Worm (Caenorhabditis elegans) whole organism, late embryonic: ENCODE results near the gene hpo-19.

Source experiments
- ceh-34 ChIP-seq: sonication (generic microtip); optimal IDR thresholded peaks from 2 replicates; lab custom pipeline; 2016; ENCODE audit warnings: mild to moderate bottlenecking, missing genetic modification characterization, missing compliant biosample characterization
- ceh-48 ChIP-seq: sonication (generic microtip); optimal IDR thresholded peaks from 2 replicates; lab custom pipeline; 2016; ENCODE audit warnings: missing genetic modification characterization, inconsistent platforms, missing compliant biosample characterization
- fkh-6 ChIP-seq: sonication (generic microtip); optimal IDR thresholded peaks from 2 replicates; lab custom pipeline; 2016; ENCODE audit warnings: missing genetic modification characterization, missing compliant biosample characterization
- hlh-30 ChIP-seq: sonication (generic microtip); optimal IDR thresholded peaks from 2 replicates; lab custom pipeline; 2017; ENCODE audit warnings: antibody characterized with exemption, missing genetic modification characterization, missing compliant biosample characterization; ENCODE audit not compliant: insufficient read depth
- nhr-11 ChIP-seq: fragments of 150-350 bp; optimal IDR thresholded peaks from 2 replicates; lab custom pipeline; 2014; ENCODE audit warnings: missing biosample characterization, missing genetic modification characterization
- pax-1 ChIP-seq: fragments of 150-350 bp; optimal IDR thresholded peaks from 2 replicates; lab custom pipeline; 2014; ENCODE audit warnings: missing biosample characterization, missing genetic modification characterization

ce11 chrV:6426843-6427242 lies 9.6 kb upstream of the hpo-19 start, which contains the start of gene atp-4:
- TF ChIP-seq nhr-11 (tag; lab: Kevin White, UChicago), result no peak
- no peak for TF ChIP-seq pax-1 (tag; lab: Kevin White, UChicago)
- TF ChIP-seq hlh-30 (tag; lab: Kevin White, UChicago), result no peak
- TF ChIP-seq ceh-34 (tag; lab: Kevin White, UChicago), result no peak
- TF ChIP-seq fkh-6, result no peak
- no peak for TF ChIP-seq ceh-48
